Worm (Caenorhabditis elegans): ENCODE data around the gene oac-29.

DNA sequence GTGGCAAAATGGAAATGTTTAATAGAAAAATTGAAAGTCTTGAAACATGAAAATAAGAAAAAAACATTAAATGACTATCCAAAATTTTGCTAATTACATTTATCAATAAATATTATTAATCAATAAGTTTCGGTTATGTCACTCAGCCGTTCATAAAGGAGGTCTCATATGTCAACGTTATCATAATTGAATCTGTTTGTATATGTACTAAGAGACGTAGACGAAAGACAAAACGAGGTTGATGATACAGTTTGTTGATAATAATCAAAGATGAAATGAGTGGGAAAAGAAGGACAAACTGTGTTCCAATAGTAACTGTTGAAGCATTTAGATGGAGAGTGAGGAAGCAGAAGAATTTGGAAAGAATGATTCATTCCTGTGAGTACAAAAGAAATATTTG is 48.6 kb downstream of the oac-29 start:
- TF ChIP-seq snpc-4 (tag; optimal IDR thresholded peaks at IDR 0.05) (no peak), F49E8.2 (tag; optimal IDR thresholded peaks at IDR 0.05; ENCODE audit: borderline replicate concordance) (no peak), lin-38 (GFP tag; IDR thresholded peaks at IDR 0.05) (no peak), unc-62 (GFP tag; optimal IDR thresholded peaks at IDR 0.05 in 1 of 2) (no peak), unc-62 (tag; optimal IDR thresholded peaks at IDR 0.05) (no peak), ZK546.5 (tag; optimal IDR thresholded peaks at IDR 0.05) (no peak), fos-1 (tag; optimal IDR thresholded peaks at IDR 0.05) (no peak), nhr-6 (tag; optimal IDR thresholded peaks at IDR 0.05) (no peak), hlh-11 (tag; optimal IDR thresholded peaks at IDR 0.05) (no peak), ctbp-1 (GFP tag; IDR thresholded peaks at IDR 0.05) (no peak), ceh-62 (tag; optimal IDR thresholded peaks at IDR 0.05) (no peak), nhr-237 (tag; optimal IDR thresholded peaks at IDR 0.05) (no peak), ama-1 (optimal IDR thresholded peaks at IDR 0.05) (no peak)
